Fruit fly (Drosophila melanogaster) whole organism: Measurements from ENCODE around the gene CAH6.

Experiments
- CG8478 ChIP-seq: fragments of >200 bp; optimal IDR thresholded peaks from 2 replicates; lab custom pipeline; 2018; ENCODE audit warnings: inconsistent platforms
- EcR ChIP-seq, 2 experiments: fragments of >200 bp; optimal IDR thresholded peaks; 2 replicates each; lab custom pipeline; 2017; ENCODE audit warnings: missing biosample characterization in 2 of 2, missing genetic modification characterization in 2 of 2, missing genetic modification reagents in 2 of 2
- pan ChIP-seq: fragments of >200 bp; optimal IDR thresholded peaks from 2 replicates; lab custom pipeline; 2017
- psq ChIP-seq: fragments of >200 bp; optimal IDR thresholded peaks from 2 replicates; lab custom pipeline; 2017
- usp ChIP-seq: fragments of >200 bp; optimal IDR thresholded peaks from 2 replicates; lab custom pipeline; 2017; ENCODE audit warnings: missing biosample characterization, missing genetic modification characterization, mixed read lengths

DNA sequence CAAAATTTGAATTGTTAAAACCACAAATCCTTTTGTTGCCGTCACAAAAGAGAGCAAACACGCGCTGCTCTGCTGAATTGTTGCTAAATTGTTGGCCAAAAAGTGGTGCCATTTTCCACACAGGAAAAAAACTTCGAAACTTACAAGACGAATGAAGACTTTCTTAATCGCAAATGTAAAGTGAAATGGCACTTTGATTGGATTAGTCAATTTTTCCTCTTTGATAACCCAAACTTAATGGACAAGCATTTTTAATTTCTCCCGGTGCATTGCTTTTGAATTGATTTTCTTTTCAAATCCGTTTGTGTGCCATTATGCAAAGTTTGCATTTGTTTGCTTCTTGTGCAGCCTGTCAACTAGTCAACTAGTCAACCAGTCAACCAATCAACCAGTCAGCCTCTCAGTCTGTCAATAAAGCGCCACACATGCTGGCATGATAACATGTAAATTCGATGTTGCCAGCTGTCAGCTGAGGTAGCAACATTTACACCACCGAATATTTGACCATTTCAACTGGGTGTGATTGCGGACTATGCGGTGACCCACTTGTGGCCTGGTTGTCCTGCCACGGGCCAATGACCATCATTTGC, 14.2 kb upstream of the CAH6 start:
- no peak for TF ChIP-seq usp (GFP tag; lab: Kevin White, UChicago)
- no peak for TF ChIP-seq EcR (GFP tag; optimal IDR thresholded peaks at IDR 0.05; lab: Kevin White, UChicago)
- TF ChIP-seq pan (lab: Kevin White, UChicago): no peak
- TF ChIP-seq psq (lab: Kevin White, UChicago): no peak
- no peak for TF ChIP-seq CG8478 (lab: Kevin White, UChicago)
